Fruit fly (Drosophila melanogaster) whole organism, prepupa: Measurements from ENCODE around the gene Polr2B.

Experiments used
- Blimp-1 ChIP-seq: fragments of 200-800 bp; sonication (Bioruptor generic); optimal IDR thresholded peaks from 3 replicates; lab custom pipeline; 2017; ENCODE audit warnings: missing biosample characterization, missing genetic modification characterization, mild to moderate bottlenecking, moderate library complexity, missing genetic modification reagents
- CG10631 ChIP-seq: fragments of 200-800 bp; sonication (Bioruptor generic); optimal IDR thresholded peaks from 2 replicates; lab custom pipeline; 2016; ENCODE audit warnings: missing biosample characterization, missing genetic modification characterization
- CG11294 ChIP-seq: fragments of 200-800 bp; sonication (Bioruptor generic); IDR thresholded peaks from 2 replicates; pipeline ENCODE4 v1.3.6; 2022; ENCODE audit warnings: missing biosample characterization, missing genetic modification characterization
- CG11762 ChIP-seq: fragments of 200-800 bp; sonication (Bioruptor generic); optimal IDR thresholded peaks from 3 replicates; lab custom pipeline; 2016; ENCODE audit warnings: missing biosample characterization, missing genetic modification characterization; ENCODE audit not compliant: insufficient read depth
- CG11902 ChIP-seq: fragments of 200-800 bp; sonication (Bioruptor generic); optimal IDR thresholded peaks from 3 replicates; lab custom pipeline; 2016; ENCODE audit warnings: missing biosample characterization, missing genetic modification characterization
- CG1621 ChIP-seq: fragments of 200-800 bp; sonication (Bioruptor generic); optimal IDR thresholded peaks from 3 replicates; lab custom pipeline; 2018; ENCODE audit warnings: missing biosample characterization, mild to moderate bottlenecking, missing genetic modification characterization
- CG16779 ChIP-seq: fragments of 200-800 bp; sonication (Bioruptor generic); optimal IDR thresholded peaks from 3 replicates; lab custom pipeline; 2017; ENCODE audit warnings: missing biosample characterization, mild to moderate bottlenecking, missing genetic modification characterization
- CG3032 ChIP-seq: fragments of 200-800 bp; optimal IDR thresholded peaks from 2 replicates; lab custom pipeline; 2019; ENCODE audit warnings: missing biosample characterization, mild to moderate bottlenecking, missing genetic modification characterization, moderate library complexity
- CG31627 ChIP-seq: fragments of 200-800 bp; sonication (Bioruptor generic); optimal IDR thresholded peaks from 3 replicates; lab custom pipeline; 2016; ENCODE audit warnings: missing biosample characterization, missing genetic modification characterization
- CG32006 ChIP-seq: fragments of 200-800 bp; sonication (Bioruptor generic); optimal IDR thresholded peaks from 3 replicates; lab custom pipeline; 2017; ENCODE audit warnings: missing biosample characterization, mild to moderate bottlenecking, missing genetic modification characterization
- CG34406 ChIP-seq: fragments of 200-800 bp; sonication (Bioruptor generic); optimal IDR thresholded peaks from 3 replicates; lab custom pipeline; 2016; ENCODE audit warnings: missing biosample characterization, missing genetic modification characterization
- CG3919 ChIP-seq: fragments of 200-800 bp; sonication (Bioruptor generic); optimal IDR thresholded peaks from 3 replicates; lab custom pipeline; 2016; ENCODE audit warnings: missing biosample characterization, missing genetic modification characterization
- CG4318 ChIP-seq: fragments of 200-800 bp; sonication (Bioruptor generic); optimal IDR thresholded peaks from 3 replicates; lab custom pipeline; 2017; ENCODE audit warnings: missing biosample characterization, mild to moderate bottlenecking, missing genetic modification characterization
- CG6163 ChIP-seq: fragments of 200-800 bp; sonication (Bioruptor generic); IDR thresholded peaks from 3 replicates; pipeline ENCODE4 v1.3.6; 2022; ENCODE audit warnings: missing biosample characterization, missing genetic modification characterization
- CG6792 ChIP-seq: fragments of 200-800 bp; sonication (Bioruptor generic); optimal IDR thresholded peaks from 3 replicates; lab custom pipeline; 2016; ENCODE audit warnings: missing biosample characterization, missing genetic modification characterization
- CG6808 ChIP-seq: fragments of 200-800 bp; sonication (Bioruptor generic); optimal IDR thresholded peaks from 3 replicates; lab custom pipeline; 2017; ENCODE audit warnings: missing biosample characterization, missing genetic modification characterization, mild to moderate bottlenecking, moderate library complexity, missing genetic modification reagents
- CG6854 ChIP-seq: fragments of 200-800 bp; sonication (Bioruptor generic); optimal IDR thresholded peaks from 2 replicates; lab custom pipeline; 2017; ENCODE audit warnings: missing biosample characterization, mild to moderate bottlenecking, missing genetic modification characterization
- CG7368 ChIP-seq: fragments of 200-800 bp; sonication (Bioruptor generic); optimal IDR thresholded peaks from 3 replicates; lab custom pipeline; 2016; ENCODE audit warnings: missing biosample characterization, missing genetic modification characterization
- CG8319 ChIP-seq: fragments of 200-800 bp; sonication (Bioruptor generic); optimal IDR thresholded peaks from 3 replicates; lab custom pipeline; 2016; ENCODE audit warnings: missing biosample characterization, missing genetic modification characterization
- CG8632 ChIP-seq: fragments of 200-800 bp; sonication (Bioruptor generic); optimal IDR thresholded peaks from 3 replicates; lab custom pipeline; 2016; ENCODE audit warnings: missing biosample characterization, missing genetic modification characterization
- CG9139 ChIP-seq: fragments of 200-800 bp; sonication (Bioruptor generic); optimal IDR thresholded peaks from 3 replicates; lab custom pipeline; 2017; ENCODE audit warnings: missing biosample characterization, mild to moderate bottlenecking, missing genetic modification characterization
- Eip75B ChIP-seq: fragments of 200-800 bp; sonication (Bioruptor generic); optimal IDR thresholded peaks from 3 replicates; lab custom pipeline; 2016; ENCODE audit warnings: missing biosample characterization, missing genetic modification characterization
- Eip93F ChIP-seq: fragments of 200-800 bp; sonication (Bioruptor generic); optimal IDR thresholded peaks from 2 replicates; lab custom pipeline; 2016; ENCODE audit warnings: missing biosample characterization, mild to moderate bottlenecking, missing genetic modification characterization
- Ets21C ChIP-seq: fragments of 200-800 bp; sonication (Bioruptor generic); optimal IDR thresholded peaks from 3 replicates; lab custom pipeline; 2016; ENCODE audit warnings: missing biosample characterization, missing genetic modification characterization
- Ets96B ChIP-seq: fragments of 200-800 bp; optimal IDR thresholded peaks from 2 replicates; lab custom pipeline; 2019; ENCODE audit warnings: missing biosample characterization, mild to moderate bottlenecking, missing genetic modification characterization, moderate library complexity
- Gug ChIP-seq: fragments of 200-800 bp; sonication (Bioruptor generic); IDR thresholded peaks from 2 replicates; pipeline ENCODE4 v1.3.6; 2022; ENCODE audit warnings: missing biosample characterization, missing genetic modification characterization
- Hr38 ChIP-seq: sonication (Bioruptor generic); optimal IDR thresholded peaks from 2 replicates; lab custom pipeline; 2016; ENCODE audit warnings: missing biosample characterization, missing genetic modification characterization
- Hr39 ChIP-seq: fragments of 200-800 bp; sonication (Bioruptor generic); optimal IDR thresholded peaks from 2 replicates; lab custom pipeline; 2016; ENCODE audit warnings: missing biosample characterization, missing genetic modification characterization
- Hr4 ChIP-seq: fragments of 200-800 bp; sonication (Bioruptor generic); optimal IDR thresholded peaks from 3 replicates; lab custom pipeline; 2016; ENCODE audit warnings: missing biosample characterization, missing genetic modification characterization
- Lpt ChIP-seq: fragments of 200-800 bp; sonication (Bioruptor generic); optimal IDR thresholded peaks from 3 replicates; lab custom pipeline; 2016; ENCODE audit warnings: missing biosample characterization, missing genetic modification characterization
- OdsH ChIP-seq: fragments of 200-800 bp; sonication (Bioruptor generic); optimal IDR thresholded peaks from 3 replicates; lab custom pipeline; 2016; ENCODE audit warnings: missing biosample characterization, missing genetic modification characterization
- Smox ChIP-seq: fragments of 200-800 bp; sonication (Bioruptor generic); optimal IDR thresholded peaks from 3 replicates; lab custom pipeline; 2016; ENCODE audit warnings: missing biosample characterization, missing genetic modification characterization
- Sox102F ChIP-seq: fragments of 200-800 bp; sonication (Bioruptor generic); optimal IDR thresholded peaks from 2 replicates; lab custom pipeline; 2016; ENCODE audit warnings: missing biosample characterization, mild to moderate bottlenecking, missing genetic modification characterization
- Sox15 ChIP-seq: fragments of 200-800 bp; sonication (Bioruptor generic); optimal IDR thresholded peaks from 3 replicates; lab custom pipeline; 2016; ENCODE audit warnings: missing biosample characterization, missing genetic modification characterization
- achi ChIP-seq: fragments of 200-800 bp; sonication (Bioruptor generic); optimal IDR thresholded peaks from 3 replicates; lab custom pipeline; 2016; ENCODE audit warnings: missing biosample characterization, missing genetic modification characterization
- cyc ChIP-seq: fragments of 200-800 bp; sonication (Bioruptor generic); optimal IDR thresholded peaks from 3 replicates; lab custom pipeline; 2016; ENCODE audit warnings: missing biosample characterization, missing genetic modification characterization
- dac ChIP-seq: fragments of 200-800 bp; sonication (Bioruptor generic); optimal IDR thresholded peaks from 2 replicates; lab custom pipeline; 2017; ENCODE audit warnings: missing biosample characterization, mild to moderate bottlenecking, missing genetic modification characterization
- dsx ChIP-seq: fragments of 200-800 bp; optimal IDR thresholded peaks from 3 replicates; lab custom pipeline; 2019; ENCODE audit warnings: missing biosample characterization, mild to moderate bottlenecking, missing genetic modification characterization, moderate library complexity; ENCODE audit not compliant: poor library complexity, severe bottlenecking
- eg ChIP-seq: fragments of 200-800 bp; sonication (Bioruptor generic); IDR thresholded peaks from 3 replicates; pipeline ENCODE4 v1.3.6; 2022; ENCODE audit warnings: missing biosample characterization, missing genetic modification characterization
- esn ChIP-seq: fragments of 200-800 bp; sonication (Bioruptor generic); optimal IDR thresholded peaks from 2 replicates; lab custom pipeline; 2016; ENCODE audit warnings: missing biosample characterization, mild to moderate bottlenecking, missing genetic modification characterization, moderate library complexity
- fd59A ChIP-seq: fragments of 200-800 bp; sonication (Bioruptor generic); optimal IDR thresholded peaks from 2 replicates; lab custom pipeline; 2017; ENCODE audit warnings: missing biosample characterization, mild to moderate bottlenecking, missing genetic modification characterization, missing genetic modification reagents
- fd85E ChIP-seq: fragments of 200-800 bp; sonication (Bioruptor generic); optimal IDR thresholded peaks from 3 replicates; lab custom pipeline; 2016; ENCODE audit warnings: missing biosample characterization, missing genetic modification characterization
- fkh ChIP-seq: fragments of 200-800 bp; sonication (Bioruptor generic); optimal IDR thresholded peaks from 3 replicates; lab custom pipeline; 2017; ENCODE audit warnings: missing biosample characterization, mild to moderate bottlenecking, missing genetic modification characterization, moderate library complexity
- lz ChIP-seq: fragments of 200-800 bp; sonication (Bioruptor generic); optimal IDR thresholded peaks from 3 replicates; lab custom pipeline; 2016; ENCODE audit warnings: missing biosample characterization, missing genetic modification characterization
- net ChIP-seq: fragments of 200-800 bp; sonication (Bioruptor generic); optimal IDR thresholded peaks from 3 replicates; lab custom pipeline; 2016; ENCODE audit warnings: missing biosample characterization, missing genetic modification characterization
- pdm3 ChIP-seq: fragments of 200-800 bp; sonication (Bioruptor generic); optimal IDR thresholded peaks from 3 replicates; lab custom pipeline; 2016; ENCODE audit warnings: missing biosample characterization, missing genetic modification characterization
- salr ChIP-seq, 2 experiments: fragments of 200-800 bp; sonication (Bioruptor generic); optimal IDR thresholded peaks; 3 replicates each; lab custom pipeline; 2016 to 2018; ENCODE audit warnings: missing biosample characterization in 2 of 2, missing genetic modification characterization in 2 of 2, mild to moderate bottlenecking in 1 of 2
- spab ChIP-seq: fragments of 200-800 bp; sonication (Bioruptor generic); optimal IDR thresholded peaks from 2 replicates; lab custom pipeline; 2017; ENCODE audit warnings: missing biosample characterization, mild to moderate bottlenecking, missing genetic modification characterization, missing genetic modification reagents
- ss ChIP-seq, 2 experiments: fragments of 200-800 bp; sonication (Bioruptor generic); optimal IDR thresholded peaks; 2 replicates in 1 of 2; 3 replicates in 1 of 2; lab custom pipeline; 2017 to 2018; ENCODE audit warnings: mild to moderate bottlenecking in 2 of 2, missing biosample characterization in 2 of 2, missing genetic modification characterization in 2 of 2, moderate library complexity in 1 of 2
- svp ChIP-seq: fragments of 200-800 bp; sonication (Bioruptor generic); peaks from one replicate; lab custom pipeline; 2016; ENCODE audit warnings: missing biosample characterization, missing genetic modification characterization
- topi ChIP-seq: fragments of 200-800 bp; sonication (Bioruptor generic); optimal IDR thresholded peaks from 3 replicates; lab custom pipeline; 2016; ENCODE audit warnings: missing biosample characterization, missing genetic modification characterization

Gene Polr2B

dm6 chr3R:14125479-14126121 lies at the start of gene Polr2B, which contains the start of gene 140up:
Gene Polr2B (plus strand): TSS chr3R:14125791.
Gene 140up (minus strand): TSS chr3R:14125548.
- TF ChIP-seq CG32006 (peak; percentile 92), cyc (GFP tag; lab: Kevin White, UChicago) (peak; percentile 89), fkh (GFP tag; lab: Kevin White, UChicago) (peak; percentile 83), Sox102F (GFP tag; lab: Kevin White, UChicago) (peak; percentile 79), CG6808 (GFP tag; lab: Kevin White, UChicago) (no peak), CG1621 (peak; percentile 51), spab (GFP tag; lab: Kevin White, UChicago) (no peak), fd59A (GFP tag; lab: Kevin White, UChicago) (peak; percentile 71), OdsH (GFP tag; lab: Kevin White, UChicago) (peak; percentile 93), CG8319 (peak; percentile 87), Sox15 (GFP tag; lab: Kevin White, UChicago) (peak; percentile 87), CG6792 (GFP tag; lab: Kevin White, UChicago) (peak; percentile 87), Blimp-1 (GFP tag; lab: Kevin White, UChicago) (peak; percentile 70), dsx (GFP tag; lab: Kevin White, UChicago) (peak; percentile 82), CG3032 (peak; percentile 93), Lpt (GFP tag; lab: Kevin White, UChicago) (peak; percentile 73), Smox (GFP tag; lab: Kevin White, UChicago) (peak; percentile 79), fd85E (peak; percentile 59), CG8632 (peak; percentile 92), svp (GFP tag; lab: Kevin White, UChicago) (peak; percentile 88), CG11762 (GFP tag; lab: Kevin White, UChicago) (peak; percentile 87), CG11902 (GFP tag; lab: Kevin White, UChicago) (peak; percentile 88), CG10631 (GFP tag; lab: Kevin White, UChicago) (peak; percentile 96), achi (GFP tag; lab: Kevin White, UChicago) (peak; percentile 92), salr (GFP tag; optimal IDR thresholded peaks at IDR 0.05; lab: Kevin White, UChicago) (peak; percentile 49 to 87), CG16779 (tag; lab: Kevin White, UChicago) (no peak), eg (GFP tag; lab: Robert Waterston, UW) (peak; percentile 87), Hr4 (GFP tag; lab: Kevin White, UChicago) (peak; percentile 78), CG11294 (peak; percentile 84; the same call in 1 of the 2 replicates), Hr38 (GFP tag; lab: Kevin White, UChicago) (no peak), CG6163 (GFP tag; lab: Robert Waterston, UW) (peak; percentile 87), CG34406 (peak; percentile 92), lz (GFP tag; lab: Kevin White, UChicago) (peak; percentile 87), esn (peak; percentile 91), Ets21C (GFP tag; lab: Kevin White, UChicago) (peak; percentile 78), dac (GFP tag; lab: Kevin White, UChicago) (peak; percentile 63), net (peak; percentile 82), pdm3 (GFP tag; lab: Kevin White, UChicago) (peak; percentile 84), CG31627 (peak; percentile 90), CG4318 (GFP tag; lab: Kevin White, UChicago) (peak; percentile 80), Gug (peak; percentile 84), CG3919 (peak; percentile 92), Hr39 (GFP tag; lab: Kevin White, UChicago) (peak; percentile 87), CG7368 (GFP tag; lab: Kevin White, UChicago) (peak; percentile 88), Eip75B (peak; percentile 78), ss (GFP tag; optimal IDR thresholded peaks at IDR 0.05; lab: Kevin White, UChicago) (peak in 1 of 2 experiments; percentile 86), Ets96B (tag; lab: Kevin White, UChicago) (peak; percentile 88), CG6854 (GFP tag; lab: Kevin White, UChicago) (peak; percentile 57), topi (GFP tag; lab: Kevin White, UChicago) (peak; percentile 86), Eip93F (peak; percentile 33), CG9139 (GFP tag; lab: Kevin White, UChicago) (no peak)
